Fruit fly (Drosophila melanogaster) whole organism, embryonic: Measurements from ENCODE around the gene Cp36.

ENCODE experiments used
- CG11504 ChIP-seq: fragments of 200-800 bp; sonication (Bioruptor generic); optimal IDR thresholded peaks from 3 replicates; lab custom pipeline; 2019; ENCODE audit warnings: missing biosample characterization, mild to moderate bottlenecking, missing genetic modification characterization, moderate library complexity
- CG13775 ChIP-seq: fragments of 200-800 bp; sonication (Bioruptor generic); optimal IDR thresholded peaks from 3 replicates; lab custom pipeline; 2017; ENCODE audit warnings: missing biosample characterization, mild to moderate bottlenecking, missing genetic modification characterization
- CG7745 ChIP-seq: fragments of 200-800 bp; sonication (Bioruptor generic); optimal IDR thresholded peaks from 2 replicates; lab custom pipeline; 2018; ENCODE audit warnings: missing biosample characterization, mild to moderate bottlenecking, missing genetic modification characterization, moderate library complexity
- D19A ChIP-seq: fragments of 200-800 bp; optimal IDR thresholded peaks from 3 replicates; lab custom pipeline; 2019; ENCODE audit warnings: missing biosample characterization, mild to moderate bottlenecking, missing genetic modification characterization, moderate library complexity
- HHEX ChIP-seq: fragments of 200-800 bp; sonication (Bioruptor generic); optimal IDR thresholded peaks from 3 replicates; lab custom pipeline; 2017; ENCODE audit warnings: missing biosample characterization, mild to moderate bottlenecking, missing genetic modification characterization, missing genetic modification reagents
- NfI ChIP-seq: fragments of 200-800 bp; sonication (Bioruptor generic); optimal IDR thresholded peaks from 3 replicates; lab custom pipeline; 2018; ENCODE audit warnings: missing biosample characterization, mild to moderate bottlenecking, missing genetic modification characterization, moderate library complexity
- Ptx1 ChIP-seq: fragments of 200-800 bp; sonication (Bioruptor generic); IDR thresholded peaks from 2 replicates; pipeline ENCODE4 v1.3.6; 2022; ENCODE audit warnings: missing biosample characterization, missing genetic modification characterization
- onecut ChIP-seq: fragments of 200-800 bp; sonication (Bioruptor generic); IDR thresholded peaks from 2 replicates; pipeline ENCODE4 v1.3.6; 2022; ENCODE audit warnings: missing biosample characterization, missing genetic modification characterization
- pum ChIP-seq: fragments of 200-800 bp; sonication (Bioruptor generic); optimal IDR thresholded peaks from 2 replicates; lab custom pipeline; 2016; ENCODE audit warnings: missing biosample characterization, missing genetic modification characterization

dm6 chrX:8448171-8448570 lies 30.9 kb upstream of the Cp36 start:
- TF ChIP-seq Ptx1 (no peak), CG13775 (GFP tag; lab: Kevin White, UChicago) (no peak), CG7745 (tag; lab: Kevin White, UChicago) (no peak), CG11504 (no peak), onecut (GFP tag; lab: Robert Waterston, UW) (no peak), D19A (tag; lab: Kevin White, UChicago) (no peak), HHEX (GFP tag; lab: Kevin White, UChicago) (no peak), pum (GFP tag; lab: Kevin White, UChicago) (no peak), NfI (GFP tag; lab: Kevin White, UChicago) (no peak)
